Worm (Caenorhabditis elegans): ENCODE results near the gene F20D6.12.

F20D6.12 gene

DNA sequence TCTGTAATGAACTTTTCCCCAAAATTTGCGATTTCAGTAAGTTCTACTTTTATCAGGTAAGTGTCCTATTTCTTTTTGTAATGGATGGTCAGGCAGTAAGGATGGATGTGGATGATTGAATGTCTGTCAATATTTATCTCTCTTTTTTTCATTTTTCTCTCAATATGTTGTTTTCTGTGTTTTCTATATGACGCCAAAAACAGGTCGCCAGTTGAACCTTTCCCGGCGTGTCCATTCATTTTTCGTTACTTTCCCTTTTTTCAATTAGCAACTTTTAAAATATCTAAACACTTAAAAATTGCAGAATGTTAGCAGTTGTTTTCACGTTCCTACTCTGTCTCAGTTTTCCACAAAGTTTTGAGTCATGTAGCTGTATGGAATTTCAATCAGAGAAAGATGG, 17.0 kb upstream of the F20D6.12 start, which contains the start of gene timp-1:
timp-1 (plus strand) TSS at position 305 of the 400 bp plus-strand sequence.
- no peak for TF ChIP-seq sox-4 (tag; optimal IDR thresholded peaks at IDR 0.05)
- TF ChIP-seq ceh-45 (GFP tag; IDR thresholded peaks at IDR 0.05): no peak
- no peak for TF ChIP-seq sdc-2 (tag; optimal IDR thresholded peaks at IDR 0.05)
- no peak for TF ChIP-seq elt-4 (tag; optimal IDR thresholded peaks at IDR 0.05)
- TF ChIP-seq madf-2 (tag; optimal IDR thresholded peaks at IDR 0.05): no peak
- TF ChIP-seq fkh-6 (tag; optimal IDR thresholded peaks at IDR 0.05): no peak
- no peak for TF ChIP-seq ceh-2 (tag; optimal IDR thresholded peaks at IDR 0.05)
- TF ChIP-seq elt-2 (tag; optimal IDR thresholded peaks at IDR 0.05): no peak
- no peak for TF ChIP-seq rnt-1 (tag; optimal IDR thresholded peaks at IDR 0.05)
- TF ChIP-seq odd-2 (tag; optimal IDR thresholded peaks at IDR 0.05): no peak
- no peak for TF ChIP-seq mec-3 (tag; optimal IDR thresholded peaks at IDR 0.05; ENCODE audit: borderline replicate concordance)
- no peak for TF ChIP-seq ceh-31 (tag; optimal IDR thresholded peaks at IDR 0.05)
- TF ChIP-seq F13H6.1 (tag; optimal IDR thresholded peaks at IDR 0.05): no peak
- no peak for TF ChIP-seq tbx-2 (tag; optimal IDR thresholded peaks at IDR 0.05)
- TF ChIP-seq pax-1 (tag; optimal IDR thresholded peaks at IDR 0.05): no peak
- TF ChIP-seq ahr-1 (tag; optimal IDR thresholded peaks at IDR 0.05): no peak
- no peak for TF ChIP-seq unc-42 (tag; optimal IDR thresholded peaks at IDR 0.05)
- TF ChIP-seq tbx-7 (tag; optimal IDR thresholded peaks at IDR 0.05): no peak
- TF ChIP-seq sox-2 (GFP tag; IDR thresholded peaks at IDR 0.05): no peak

DNA sequence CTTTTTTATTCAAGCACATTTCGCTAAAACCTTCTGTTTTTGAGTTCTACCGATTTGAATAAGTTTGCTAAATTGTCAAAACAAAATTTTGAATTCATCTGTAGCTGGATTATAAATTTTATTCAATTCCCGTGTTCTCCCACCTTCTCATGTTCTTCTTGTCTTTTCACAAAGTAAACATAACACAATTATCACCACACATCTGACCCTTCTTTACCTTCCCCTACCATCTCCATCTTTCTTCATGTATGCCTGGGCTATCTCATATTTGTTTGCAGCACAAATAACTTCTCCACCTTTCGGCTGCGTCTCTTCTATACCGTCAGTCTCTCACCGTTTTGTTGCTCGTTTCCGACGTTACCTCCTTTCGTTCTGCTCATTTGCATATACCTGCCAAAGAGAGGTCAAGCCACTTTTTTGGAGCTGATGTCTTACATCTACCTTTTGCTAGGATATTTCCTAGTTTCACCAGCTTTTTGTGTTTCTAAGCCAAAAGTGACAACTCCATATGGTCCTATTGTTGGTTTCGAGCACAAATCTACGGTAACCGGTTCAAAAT, 13.2 kb upstream of the F20D6.12 start, which contains the start of gene cest-17:
cest-17 (plus strand) TSS at position 248 of the 559 bp plus-strand sequence.
- TF ChIP-seq tbx-2 (tag; optimal IDR thresholded peaks at IDR 0.05) (peak; percentile 20), T23F11.4 (GFP tag; optimal IDR thresholded peaks at IDR 0.05) (no peak), elt-2 (tag; optimal IDR thresholded peaks at IDR 0.05) (no peak), hlh-15 (tag; optimal IDR thresholded peaks at IDR 0.05) (no peak), pha-4 (tag; optimal IDR thresholded peaks at IDR 0.05) (no peak)

DNA sequence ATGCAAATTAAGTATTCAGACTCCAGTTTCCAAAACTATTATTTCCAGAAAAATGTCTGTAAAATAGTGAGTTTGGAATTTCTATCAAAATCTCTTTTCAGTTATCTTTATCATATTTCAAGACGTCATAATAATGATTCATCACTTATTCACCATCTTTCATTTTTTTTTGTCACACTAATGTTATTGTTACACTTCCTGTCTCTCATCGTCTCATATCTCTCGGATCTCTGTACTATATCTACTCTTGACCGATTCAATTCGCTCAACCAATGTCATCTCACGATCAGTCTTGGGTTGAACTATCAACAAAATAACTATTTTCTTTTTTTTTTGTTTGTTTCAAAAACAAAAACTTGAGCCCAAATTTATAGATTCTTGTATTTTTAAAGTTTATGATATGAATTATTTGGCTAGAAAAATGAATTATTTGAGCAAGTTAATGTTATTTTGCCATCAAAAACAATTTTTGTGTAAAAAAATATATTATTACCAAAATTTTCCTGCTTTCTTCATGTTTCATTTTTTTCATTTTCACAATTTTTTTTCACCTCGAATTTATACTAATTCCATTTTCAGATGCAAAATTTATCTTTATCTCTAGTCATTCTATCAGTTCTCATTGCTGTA, 11.4 kb upstream of the F20D6.12 start, which contains the start of gene cri-2:
cri-2 (plus strand) TSS at position 580 of the 630 bp plus-strand sequence.
- TF ChIP-seq ceh-31 (tag; optimal IDR thresholded peaks at IDR 0.05) (no peak), hlh-8 (tag; optimal IDR thresholded peaks at IDR 0.05) (no peak), ahr-1 (tag; optimal IDR thresholded peaks at IDR 0.05) (no peak), tbx-7 (tag; optimal IDR thresholded peaks at IDR 0.05) (no peak), K02D7.2 (tag; optimal IDR thresholded peaks at IDR 0.05) (no peak), ceh-48 (tag; optimal IDR thresholded peaks at IDR 0.05) (no peak), pag-3 (tag; optimal IDR thresholded peaks at IDR 0.05; ENCODE audit: borderline replicate concordance) (no peak), hlh-13 (GFP tag; optimal IDR thresholded peaks at IDR 0.05) (no peak)

DNA sequence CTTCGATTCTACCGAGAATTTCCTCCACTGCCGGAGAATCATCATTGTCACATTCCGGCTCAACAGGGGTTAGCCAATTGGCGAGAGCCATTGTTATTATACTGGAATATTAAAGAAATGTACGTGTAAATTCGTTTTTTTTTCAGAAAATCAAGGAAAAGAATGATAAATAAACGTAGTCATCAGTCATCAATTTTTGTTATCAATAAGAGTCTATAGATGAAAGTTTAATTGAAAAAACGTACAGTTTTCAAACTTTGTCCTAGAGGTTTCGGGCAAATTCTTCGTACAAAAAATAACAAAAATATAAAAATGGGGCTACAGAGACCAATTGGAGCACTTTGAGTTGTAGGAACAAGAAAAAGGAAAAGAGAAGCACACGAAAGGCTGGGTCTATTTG, 9.1 kb upstream of the F20D6.12 start, which contains the start of gene F20D6.11:
F20D6.11 (minus strand) TSS at position 101 of the 400 bp plus-strand sequence.
- TF ChIP-seq ref-2 (tag; optimal IDR thresholded peaks at IDR 0.05) (no peak), ceh-22 (tag; optimal IDR thresholded peaks at IDR 0.05) (no peak), nfya-1 (tag; optimal IDR thresholded peaks at IDR 0.05) (no peak), zip-5 (tag; optimal IDR thresholded peaks at IDR 0.05) (no peak), K02D7.2 (tag; optimal IDR thresholded peaks at IDR 0.05) (no peak), pat-9 (tag; optimal IDR thresholded peaks at IDR 0.05) (no peak), ets-4 (tag; optimal IDR thresholded peaks at IDR 0.05) (no peak), nhr-11 (tag; optimal IDR thresholded peaks at IDR 0.05) (no peak), tbx-7 (tag; optimal IDR thresholded peaks at IDR 0.05) (no peak), sdc-2 (tag; optimal IDR thresholded peaks at IDR 0.05) (no peak)

DNA sequence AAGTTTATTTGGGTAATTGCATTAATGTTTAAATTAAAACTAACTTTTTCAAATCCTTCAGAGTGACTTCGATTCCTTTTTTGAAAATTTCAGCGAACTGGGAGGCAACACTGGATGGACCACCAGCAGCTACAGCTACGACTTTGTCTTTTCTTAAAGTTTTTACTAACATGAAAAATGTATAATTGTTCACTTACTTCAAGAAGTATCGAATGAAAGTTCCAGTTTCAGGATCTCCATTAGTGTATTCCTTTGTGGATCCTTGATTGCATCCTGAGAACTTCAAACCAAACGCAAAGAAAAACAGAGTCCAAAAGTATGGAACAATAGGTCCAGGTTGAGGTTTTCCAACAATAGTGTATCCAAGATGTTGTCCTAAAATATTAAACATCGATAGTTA, 7.1 kb upstream of the F20D6.12 start:
- no peak for TF ChIP-seq sox-4 (tag; optimal IDR thresholded peaks at IDR 0.05)
- TF ChIP-seq T23F11.4 (GFP tag; optimal IDR thresholded peaks at IDR 0.05): no peak
- TF ChIP-seq tbx-2 (tag; optimal IDR thresholded peaks at IDR 0.05): no peak
- no peak for TF ChIP-seq hlh-6 (tag; optimal IDR thresholded peaks at IDR 0.05)
- no peak for TF ChIP-seq ceh-22 (tag; optimal IDR thresholded peaks at IDR 0.05)
